Worm (Caenorhabditis elegans) whole organism, L1 larva: ENCODE results near the gene arrd-6.

Experiments used
- C04F5.9 ChIP-seq: sonication (generic microtip); optimal IDR thresholded peaks from 2 replicates; lab custom pipeline; 2016; ENCODE audit warnings: missing genetic modification characterization, missing compliant biosample characterization
- C16A3.4 ChIP-seq: fragments of 150-350 bp; optimal IDR thresholded peaks from 2 replicates; lab custom pipeline; 2014; ENCODE audit warnings: missing biosample characterization, missing genetic modification characterization
- aha-1 ChIP-seq: fragments of 150-350 bp; optimal IDR thresholded peaks from 2 replicates; lab custom pipeline; 2014; ENCODE audit warnings: missing biosample characterization, missing genetic modification characterization
- alr-1 ChIP-seq: fragments of 200-800 bp; sonication (Bioruptor generic); optimal IDR thresholded peaks from 2 replicates; lab custom pipeline; 2018; ENCODE audit warnings: borderline replicate concordance, mild to moderate bottlenecking, missing genetic modification characterization, missing compliant biosample characterization
- ceh-63 ChIP-seq: fragments of 200-800 bp; sonication (Bioruptor generic); optimal IDR thresholded peaks from 2 replicates; lab custom pipeline; 2018; ENCODE audit warnings: mild to moderate bottlenecking, missing genetic modification characterization, missing compliant biosample characterization
- ceh-8 ChIP-seq: fragments of 200-800 bp; sonication (Bioruptor generic); optimal IDR thresholded peaks from 2 replicates; lab custom pipeline; 2018; ENCODE audit warnings: mild to moderate bottlenecking, missing genetic modification characterization, moderate library complexity, missing compliant biosample characterization
- ceh-82 ChIP-seq, 3 experiments: fragments of 150-350 bp in 1 of 3; sonication (generic microtip) in 2 of 3; optimal IDR thresholded peaks; 2 replicates each; lab custom pipeline; 2014 to 2017; ENCODE audit warnings: missing biosample characterization in 3 of 3, missing genetic modification characterization in 3 of 3
- ceh-88 ChIP-seq: fragments of 200-800 bp; sonication (Bioruptor generic); IDR thresholded peaks from 2 replicates; pipeline ENCODE4 v1.3.6; 2022; ENCODE audit warnings: missing genetic modification characterization, missing compliant biosample characterization
- ceh-90 ChIP-seq: sonication (generic microtip); optimal IDR thresholded peaks from 2 replicates; lab custom pipeline; 2016; ENCODE audit warnings: missing genetic modification characterization, missing compliant biosample characterization
- ces-1 ChIP-seq: fragments of 150-350 bp; optimal IDR thresholded peaks from 2 replicates; lab custom pipeline; 2014; ENCODE audit warnings: missing biosample characterization, missing genetic modification reagents, missing genetic modification characterization
- dpl-1 ChIP-seq, 3 experiments: fragments of 150-350 bp in 2 of 3; sonication (generic microtip) in 1 of 3; optimal IDR thresholded peaks; 2 replicates each; lab custom pipeline; 2014 to 2017; ENCODE audit warnings: missing biosample characterization in 3 of 3, missing genetic modification characterization in 3 of 3, missing genetic modification reagents in 3 of 3
- dsc-1 ChIP-seq: sonication (generic microtip); optimal IDR thresholded peaks from 2 replicates; lab custom pipeline; 2016; ENCODE audit warnings: mild to moderate bottlenecking, missing genetic modification characterization, missing compliant biosample characterization
- efl-3 ChIP-seq: fragments of 200-800 bp; sonication (Bioruptor generic); optimal IDR thresholded peaks from 2 replicates; lab custom pipeline; 2018; ENCODE audit warnings: mild to moderate bottlenecking, missing genetic modification characterization, missing compliant biosample characterization
- egl-13 ChIP-seq: sonication (generic microtip); optimal IDR thresholded peaks from 2 replicates; lab custom pipeline; 2016; ENCODE audit warnings: missing genotype, missing genetic modification reagents, missing genetic modification characterization, missing compliant biosample characterization
- elt-3 ChIP-seq, 6 experiments: fragments of 150-350 bp in 1 of 6; sonication (generic microtip); optimal IDR thresholded peaks; 2 replicates each; lab custom pipeline; 2017 to 2018; ENCODE audit warnings: missing biosample characterization in 6 of 6, missing genetic modification characterization in 6 of 6, inconsistent platforms in 1 of 6
- fkh-10 ChIP-seq: sonication (generic microtip); optimal IDR thresholded peaks from 2 replicates; lab custom pipeline; 2017; ENCODE audit warnings: missing biosample characterization, missing genetic modification reagents, missing genetic modification characterization
- fkh-4 ChIP-seq: sonication (generic microtip); optimal IDR thresholded peaks from 2 replicates; lab custom pipeline; 2016; ENCODE audit warnings: missing compliant biosample characterization, missing genetic modification characterization, borderline replicate concordance
- fos-1 ChIP-seq: fragments of 150-350 bp; optimal IDR thresholded peaks from 2 replicates; lab custom pipeline; 2014; ENCODE audit warnings: missing biosample characterization, missing genetic modification characterization
- hlh-4 ChIP-seq: sonication (generic microtip); optimal IDR thresholded peaks from 2 replicates; lab custom pipeline; 2016; ENCODE audit warnings: mild to moderate bottlenecking, missing genetic modification characterization, missing compliant biosample characterization
- hpl-2 ChIP-seq: fragments of 150-350 bp; optimal IDR thresholded peaks from 2 replicates; lab custom pipeline; 2014; ENCODE audit warnings: missing biosample characterization, missing genetic modification reagents, missing genetic modification characterization
- irx-1 ChIP-seq: sonication (generic microtip); optimal IDR thresholded peaks from 2 replicates; lab custom pipeline; 2016; ENCODE audit warnings: missing genetic modification characterization, missing compliant biosample characterization
- lin-13 ChIP-seq: fragments of 150-350 bp; optimal IDR thresholded peaks from 2 replicates; lab custom pipeline; 2014; ENCODE audit warnings: missing biosample characterization, missing genetic modification reagents, missing genetic modification characterization
- lin-14 ChIP-seq: fragments of 200-800 bp; sonication (Bioruptor generic); optimal IDR thresholded peaks from 2 replicates; lab custom pipeline; 2018; ENCODE audit warnings: mild to moderate bottlenecking, missing genetic modification characterization, moderate library complexity, missing compliant biosample characterization
- lin-35 ChIP-seq, 2 experiments: fragments of 150-350 bp; optimal IDR thresholded peaks; 2 replicates each; lab custom pipeline; 2014; ENCODE audit warnings: missing biosample characterization in 2 of 2, missing genetic modification characterization in 2 of 2, missing genetic modification reagents in 2 of 2
- lin-39 ChIP-seq: fragments of 150-350 bp; optimal IDR thresholded peaks from 2 replicates; lab custom pipeline; 2014; ENCODE audit warnings: missing biosample characterization, missing genetic modification reagents, missing genetic modification characterization
- lir-3 ChIP-seq: sonication (generic microtip); optimal IDR thresholded peaks from 2 replicates; lab custom pipeline; 2016; ENCODE audit warnings: mild to moderate bottlenecking, missing genetic modification characterization, moderate library complexity, missing compliant biosample characterization; ENCODE audit not compliant: poor library complexity
- lsy-2 ChIP-seq, 2 experiments: fragments of 150-350 bp; optimal IDR thresholded peaks; 2 replicates each; lab custom pipeline; 2014; ENCODE audit warnings: missing biosample characterization in 2 of 2, missing genetic modification characterization in 2 of 2
- mab-9 ChIP-seq: fragments of 200-800 bp; sonication (Bioruptor generic); IDR thresholded peaks from 2 replicates; pipeline ENCODE4 v1.3.6; 2022; ENCODE audit warnings: missing genetic modification reagents, missing genetic modification characterization, missing compliant biosample characterization
- mdl-1 ChIP-seq, 2 experiments: fragments of 150-350 bp; optimal IDR thresholded peaks; 2 replicates each; lab custom pipeline; 2014 to 2017; ENCODE audit warnings: missing biosample characterization in 2 of 2, missing genetic modification characterization in 2 of 2, inconsistent platforms in 1 of 2
- mep-1 ChIP-seq: fragments of 150-350 bp; optimal IDR thresholded peaks from 2 replicates; lab custom pipeline; 2014; ENCODE audit warnings: missing biosample characterization, missing genetic modification characterization
- nhr-12 ChIP-seq: sonication (generic microtip); optimal IDR thresholded peaks from 2 replicates; lab custom pipeline; 2017; ENCODE audit warnings: missing biosample characterization, missing genetic modification characterization
- nhr-19 ChIP-seq: fragments of 200-800 bp; sonication (Bioruptor generic); conservative IDR thresholded peaks from 2 replicates; pipeline ENCODE4 v1.3.6; 2022; ENCODE audit warnings: missing genetic modification characterization, missing compliant biosample characterization
- nhr-20 ChIP-seq: sonication (generic microtip); optimal IDR thresholded peaks from 2 replicates; lab custom pipeline; 2016; ENCODE audit warnings: mild to moderate bottlenecking, missing genetic modification characterization, missing compliant biosample characterization
- nhr-237 ChIP-seq: fragments of 150-350 bp; optimal IDR thresholded peaks from 2 replicates; lab custom pipeline; 2014; ENCODE audit warnings: missing biosample characterization, missing genetic modification characterization
- nhr-84 ChIP-seq: sonication (generic microtip); optimal IDR thresholded peaks from 2 replicates; lab custom pipeline; 2017; ENCODE audit warnings: missing biosample characterization, missing genetic modification characterization
- nhr-90 ChIP-seq: sonication (generic microtip); optimal IDR thresholded peaks from 2 replicates; lab custom pipeline; 2016; ENCODE audit warnings: mild to moderate bottlenecking, missing genetic modification characterization, missing compliant biosample characterization; ENCODE audit not compliant: poor library complexity
- pqm-1 ChIP-seq: sonication (generic microtip); optimal IDR thresholded peaks from 3 replicates; lab custom pipeline; 2017; ENCODE audit warnings: missing biosample characterization, missing genetic modification characterization
- rnt-1 ChIP-seq: sonication (generic microtip); optimal IDR thresholded peaks from 2 replicates; lab custom pipeline; 2016; ENCODE audit warnings: mild to moderate bottlenecking, missing genetic modification characterization, moderate library complexity, missing compliant biosample characterization
- skn-1 ChIP-seq: fragments of 150-350 bp; optimal IDR thresholded peaks from 2 replicates; lab custom pipeline; 2014; ENCODE audit warnings: missing biosample characterization, missing genetic modification characterization
- snpc-4 ChIP-seq: fragments of 150-350 bp; optimal IDR thresholded peaks from 2 replicates; lab custom pipeline; 2014; ENCODE audit warnings: missing biosample characterization, missing genetic modification characterization
- snu-23 ChIP-seq: sonication (generic microtip); optimal IDR thresholded peaks from 2 replicates; lab custom pipeline; 2016; ENCODE audit warnings: missing genetic modification characterization, missing compliant biosample characterization
- sup-37 ChIP-seq: fragments of 200-800 bp; sonication (Bioruptor generic); optimal IDR thresholded peaks from 2 replicates; lab custom pipeline; 2018; ENCODE audit warnings: mild to moderate bottlenecking, missing genetic modification characterization, missing compliant biosample characterization
- tlp-1 ChIP-seq: fragments of 150-350 bp; optimal IDR thresholded peaks from 2 replicates; lab custom pipeline; 2014; ENCODE audit warnings: missing biosample characterization, missing genetic modification characterization
- unc-30 ChIP-seq: sonication (generic microtip); optimal IDR thresholded peaks from 2 replicates; lab custom pipeline; 2017; ENCODE audit warnings: missing biosample characterization, missing genetic modification characterization
- unc-62 ChIP-seq: fragments of 150-350 bp; optimal IDR thresholded peaks from 2 replicates; lab custom pipeline; 2014; ENCODE audit warnings: missing biosample characterization, missing genetic modification reagents, missing genetic modification characterization
- unc-98 ChIP-seq: fragments of 200-800 bp; sonication (Bioruptor generic); IDR thresholded peaks from 2 replicates; pipeline ENCODE4 v1.3.6; 2022; ENCODE audit warnings: missing genetic modification characterization, missing compliant biosample characterization
- vab-15 ChIP-seq: sonication (generic microtip); optimal IDR thresholded peaks from 2 replicates; lab custom pipeline; 2017; ENCODE audit warnings: missing genotype, mild to moderate bottlenecking, missing genetic modification characterization, missing compliant biosample characterization
- zag-1 ChIP-seq: fragments of 150-350 bp; optimal IDR thresholded peaks from 2 replicates; lab custom pipeline; 2014; ENCODE audit warnings: missing biosample characterization, missing genetic modification characterization
- zip-4 ChIP-seq: fragments of 200-800 bp; sonication (Bioruptor generic); optimal IDR thresholded peaks from 2 replicates; lab custom pipeline; 2018; ENCODE audit warnings: mild to moderate bottlenecking, missing genetic modification characterization, moderate library complexity, missing compliant biosample characterization
- ztf-11 ChIP-seq, 2 experiments: sonication (generic microtip); optimal IDR thresholded peaks; 2 replicates each; lab custom pipeline; 2016 to 2017; ENCODE audit warnings: missing genetic modification characterization in 2 of 2, missing biosample characterization in 1 of 2, missing compliant biosample characterization in 1 of 2
- ztf-4 ChIP-seq: fragments of 150-350 bp; optimal IDR thresholded peaks from 2 replicates; lab custom pipeline; 2014; ENCODE audit warnings: missing biosample characterization, missing genetic modification characterization

The arrd-6 gene

DNA sequence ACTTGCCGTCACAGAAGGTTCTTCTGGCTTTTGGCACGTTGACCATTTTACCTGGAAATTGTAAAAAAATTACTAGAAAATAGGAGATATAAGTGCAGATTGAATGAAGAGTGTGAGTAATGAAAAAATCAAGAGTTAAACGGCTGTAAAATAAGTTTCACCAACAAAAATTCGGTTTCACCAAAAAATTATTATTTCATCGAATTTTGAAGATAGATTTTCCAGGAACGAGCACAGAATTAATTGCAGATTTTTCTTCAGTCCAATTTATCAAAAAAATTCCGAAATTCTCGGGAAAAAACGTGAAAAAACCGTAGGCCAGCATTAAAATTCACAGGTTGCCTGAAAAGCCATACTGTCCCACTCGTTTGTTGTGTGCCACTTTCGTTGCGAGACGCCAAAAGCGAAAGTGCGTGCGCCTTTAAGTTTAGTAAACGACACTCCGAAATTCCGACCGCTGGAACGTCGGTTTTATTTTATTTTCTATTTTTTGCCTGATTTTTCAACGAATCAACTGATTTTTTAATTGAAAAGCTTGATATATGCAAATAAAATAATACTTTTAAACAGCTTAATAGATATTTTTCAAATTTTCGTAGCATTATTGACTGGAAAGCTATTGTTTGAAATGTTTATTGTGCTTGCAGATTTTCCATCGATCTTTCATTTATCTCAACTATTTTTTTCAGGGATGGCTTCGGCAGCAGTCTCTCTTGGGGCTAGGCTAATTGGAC is 45.2 kb upstream of the arrd-6 start, which contains the start of the genes rpl-36.A and nuo-1 (continued):
- TF ChIP-seq alr-1 (tag; lab: Kevin White, UChicago) (no peak), efl-3 (no peak), unc-98 (GFP tag; lab: Robert Waterston, UW) (no peak), fos-1 (tag; lab: Kevin White, UChicago) (peak; percentile 73), snu-23 (peak; percentile 91), ceh-63 (no peak), ceh-82 (tag; optimal IDR thresholded peaks at IDR 0.05; lab: Kevin White, UChicago) (peak; percentile 58 to 92 (median 76)), ces-1 (GFP tag; lab: Kevin White, UChicago) (no peak), hpl-2 (GFP tag; lab: Kevin White, UChicago) (peak; percentile 55), nhr-12 (tag; lab: Kevin White, UChicago) (no peak), dpl-1 (GFP tag; optimal IDR thresholded peaks at IDR 0.05; lab: Kevin White, UChicago) (peak; percentile 80 to 86 (median 84)), hlh-4 (no peak), fkh-10 (GFP tag; lab: Kevin White, UChicago) (peak; percentile 25), rnt-1 (tag; lab: Kevin White, UChicago) (peak; percentile 84), nhr-84 (no peak), ztf-11 (tag; optimal IDR thresholded peaks at IDR 0.05; lab: Kevin White, UChicago) (peak in 1 of 2 experiments; percentile 25), nhr-90 (tag; lab: Kevin White, UChicago) (peak; percentile 54), dsc-1 (peak; percentile 55), fkh-4 (tag; lab: Kevin White, UChicago) (no peak), elt-3 (tag; optimal IDR thresholded peaks at IDR 0.05; lab: Kevin White, UChicago) (peak in 3 of 6 experiments; percentile 3 to 83 (median 41)), lin-14 (GFP tag; lab: Kevin White, UChicago) (peak; percentile 88), mdl-1 (tag; optimal IDR thresholded peaks at IDR 0.05; lab: Kevin White, UChicago) (peak in 1 of 2 experiments; percentile 79), mep-1 (tag; lab: Kevin White, UChicago) (peak; percentile 89), egl-13 (tag; lab: Kevin White, UChicago) (no peak), C04F5.9 (tag; lab: Kevin White, UChicago) (peak; percentile 38), nhr-237 (tag; lab: Kevin White, UChicago) (peak; percentile 56), ztf-4 (tag; lab: Kevin White, UChicago) (peak; percentile 3), tlp-1 (tag; lab: Kevin White, UChicago) (no peak), aha-1 (tag; lab: Kevin White, UChicago) (no peak), vab-15 (tag; lab: Kevin White, UChicago) (peak; percentile 29), ceh-88 (GFP tag; lab: Robert Waterston, UW) (no peak), nhr-20 (tag; lab: Kevin White, UChicago) (peak; percentile 85), C16A3.4 (tag; lab: Kevin White, UChicago) (peak; percentile 96), ceh-90 (tag; lab: Kevin White, UChicago) (no peak), lin-13 (GFP tag; lab: Kevin White, UChicago) (peak; percentile 79), sup-37 (GFP tag; lab: Kevin White, UChicago) (no peak), unc-62 (no peak), lin-39 (tag; lab: Kevin White, UChicago) (peak; percentile 13), snpc-4 (tag; lab: Kevin White, UChicago) (peak; percentile 61), lir-3 (tag; lab: Kevin White, UChicago) (peak; percentile 51), irx-1 (tag; lab: Kevin White, UChicago) (peak; percentile 51), mab-9 (GFP tag; lab: Robert Waterston, UW) (no peak), lin-35 (GFP tag; optimal IDR thresholded peaks at IDR 0.05; lab: Kevin White, UChicago) (peak; percentile 88 to 93), pqm-1 (tag; lab: Kevin White, UChicago) (no peak), zag-1 (no peak), ceh-8 (no peak), unc-30 (tag; lab: Kevin White, UChicago) (no peak), zip-4 (GFP tag; lab: Kevin White, UChicago) (no peak), nhr-19 (GFP tag; lab: Robert Waterston, UW) (peak; percentile 76), skn-1 (tag; lab: Kevin White, UChicago) (peak; percentile 84), lsy-2 (tag; optimal IDR thresholded peaks at IDR 0.05; lab: Kevin White, UChicago) (peak; percentile 98 to 99)
